Fruit fly (Drosophila melanogaster): Measurements from ENCODE around the gene CG2246.

CG2246 gene

DNA sequence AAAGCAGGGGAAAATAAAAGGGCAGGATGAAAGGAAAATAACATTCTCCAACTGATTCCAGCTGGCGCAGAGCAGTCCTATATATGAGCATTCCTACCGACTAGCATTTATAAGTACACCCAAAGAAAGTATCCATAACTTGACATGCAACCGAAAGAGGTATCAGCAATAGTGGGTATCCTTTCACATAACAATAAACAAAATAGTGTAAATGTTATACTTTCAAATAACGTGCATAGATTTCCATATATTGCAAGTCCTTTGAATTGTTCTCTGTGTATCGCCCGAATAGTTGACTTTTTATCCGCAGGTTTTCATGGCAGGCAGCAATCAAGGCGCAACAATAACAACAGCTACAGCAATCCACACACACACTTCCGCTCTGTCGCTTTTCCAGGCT lies 51.2 kb downstream of the CG2246 start (continued):
- TF ChIP-seq CG32767 (GFP tag; IDR thresholded peaks at IDR 0.05) (no peak), danr (GFP tag; IDR thresholded peaks at IDR 0.05) (no peak), tio (GFP tag; optimal IDR thresholded peaks at IDR 0.05) (no peak), dm (GFP tag; optimal IDR thresholded peaks at IDR 0.05) (no peak), lilli (GFP tag; optimal IDR thresholded peaks at IDR 0.05) (peak; percentile 17), fu2 (GFP tag; optimal IDR thresholded peaks at IDR 0.05) (no peak), org-1 (GFP tag; optimal IDR thresholded peaks at IDR 0.05) (peak; percentile 22), prd (optimal IDR thresholded peaks at IDR 0.05) (no peak), prd (GFP tag; IDR thresholded peaks at IDR 0.05) (no peak), chif (GFP tag; optimal IDR thresholded peaks at IDR 0.05) (no peak), CG11723 (GFP tag; optimal IDR thresholded peaks at IDR 0.05) (no peak), Oli (tag; optimal IDR thresholded peaks at IDR 0.05) (no peak), br (optimal IDR thresholded peaks at IDR 0.05) (no peak), Nf-YB (GFP tag; optimal IDR thresholded peaks at IDR 0.05) (no peak), CG15514 (GFP tag; optimal IDR thresholded peaks at IDR 0.05) (peak; percentile 31), esg (GFP tag; conservative IDR thresholded peaks at IDR 0.05) (no peak), Poxn (GFP tag; IDR thresholded peaks at IDR 0.05) (no peak), CG9215 (GFP tag; IDR thresholded peaks at IDR 0.05) (no peak), mam (GFP tag; optimal IDR thresholded peaks at IDR 0.05) (peak; percentile 47), nerfin-2 (GFP tag; IDR thresholded peaks at IDR 0.05; ENCODE audit: partially characterized antibody) (no peak), CG17802 (tag; optimal IDR thresholded peaks at IDR 0.05) (no peak), Hsf (GFP tag; optimal IDR thresholded peaks at IDR 0.05) (no peak), Dip3 (GFP tag; optimal IDR thresholded peaks at IDR 0.05) (no peak), CG42726 (GFP tag; IDR thresholded peaks at IDR 0.05; ENCODE audit: partially characterized antibody) (no peak), CG2202 (tag; optimal IDR thresholded peaks at IDR 0.05) (no peak), CG10654 (GFP tag; optimal IDR thresholded peaks at IDR 0.05) (no peak), CrebB (tag; optimal IDR thresholded peaks at IDR 0.05) (no peak), CG7271 (tag; optimal IDR thresholded peaks at IDR 0.05) (no peak), Chrac-16 (GFP tag; optimal IDR thresholded peaks at IDR 0.05) (no peak), CG1233 (GFP tag; optimal IDR thresholded peaks at IDR 0.05) (no peak), CG12104 (GFP tag; optimal IDR thresholded peaks at IDR 0.05) (no peak), gro (GFP tag; optimal IDR thresholded peaks at IDR 0.05) (no peak), Deaf1 (tag; optimal IDR thresholded peaks at IDR 0.05) (no peak), da (GFP tag; optimal IDR thresholded peaks at IDR 0.05) (no peak), CG7372 (GFP tag; IDR thresholded peaks at IDR 0.05) (no peak), Aef1 (GFP tag; IDR thresholded peaks at IDR 0.05) (no peak), CG12219 (GFP tag; optimal IDR thresholded peaks at IDR 0.05) (no peak), D (optimal IDR thresholded peaks at IDR 0.05) (no peak), D (GFP tag; optimal IDR thresholded peaks at IDR 0.05) (no peak), pum (GFP tag; optimal IDR thresholded peaks at IDR 0.05) (no peak), Hand (GFP tag; optimal IDR thresholded peaks at IDR 0.05) (peak; percentile 27), CG1832 (GFP tag; optimal IDR thresholded peaks at IDR 0.05) (no peak), CG11093 (GFP tag; IDR thresholded peaks at IDR 0.05) (no peak), CG12391 (tag; optimal IDR thresholded peaks at IDR 0.05) (no peak), ac (GFP tag; optimal IDR thresholded peaks at IDR 0.05) (no peak), CG11560 (tag; IDR thresholded peaks at IDR 0.05) (no peak), kni (GFP tag; optimal IDR thresholded peaks at IDR 0.05) (no peak), CG7357 (GFP tag; IDR thresholded peaks at IDR 0.05) (no peak), CG13296 (GFP tag; optimal IDR thresholded peaks at IDR 0.05) (no peak), Hr51 (GFP tag; optimal IDR thresholded peaks at IDR 0.05) (peak in 1 of 2 experiments; percentile 41), CG14667 (GFP tag; IDR thresholded peaks at IDR 0.05) (peak; percentile 28; the same call in 1 of the 2 replicates), Rx (GFP tag; IDR thresholded peaks at IDR 0.05) (no peak), dmrt99B (tag; optimal IDR thresholded peaks at IDR 0.05) (peak; percentile 38)

Data from whole organism, embryonic.